ENCODE assay signal across 1 fruit fly cellular context in the genomic region with DNA sequence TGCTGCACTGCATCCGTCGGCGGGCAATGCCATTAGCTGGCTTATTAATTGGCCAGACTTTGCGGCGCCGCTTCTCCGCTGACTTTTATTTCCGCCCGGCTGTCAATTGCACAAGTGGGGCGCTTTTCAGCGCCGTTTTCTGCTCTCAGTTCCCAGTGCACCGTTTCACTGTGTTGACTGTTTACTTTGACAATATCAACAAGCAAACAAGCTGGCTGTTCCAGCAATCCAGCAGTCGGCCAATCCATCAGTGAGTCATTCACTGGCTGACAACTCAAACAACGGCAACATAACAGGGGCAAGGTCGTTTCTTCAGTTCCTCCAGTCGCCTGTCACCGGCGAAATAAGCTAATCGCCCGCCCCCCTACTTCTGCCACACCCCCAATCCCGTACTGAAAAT.
TF ChIP-seq lines count a peak whose summit lies in the region.

No protein-coding gene starts in this region.

TF ChIP-seq in whole organism, embryonic, 481 proteins besides CTCF, POLR2A, EP300 and RAD21 (continued from another document):
- TF ChIP-seq CG10147 (GFP tag; optimal IDR thresholded peaks at IDR 0.05; lab: Kevin White, UChicago) (peak; percentile 57), cas (GFP tag; IDR thresholded peaks at IDR 0.05; lab: Robert Waterston, UW) (no peak), CG43689 (GFP tag; IDR thresholded peaks at IDR 0.05; lab: Robert Waterston, UW) (peak; percentile 61), CG1233 (GFP tag; optimal IDR thresholded peaks at IDR 0.05; lab: Kevin White, UChicago) (peak; percentile 87), Chrac-16 (GFP tag; optimal IDR thresholded peaks at IDR 0.05; lab: Kevin White, UChicago) (peak; percentile 0), CG16863 (GFP tag; optimal IDR thresholded peaks at IDR 0.05; lab: Kevin White, UChicago) (peak; percentile 73), bsh (GFP tag; optimal IDR thresholded peaks at IDR 0.05; lab: Kevin White, UChicago) (peak; percentile 36 to 78)
